Fruit fly (Drosophila melanogaster): ENCODE data around the gene Pgant8.

Pgant8 gene

DNA sequence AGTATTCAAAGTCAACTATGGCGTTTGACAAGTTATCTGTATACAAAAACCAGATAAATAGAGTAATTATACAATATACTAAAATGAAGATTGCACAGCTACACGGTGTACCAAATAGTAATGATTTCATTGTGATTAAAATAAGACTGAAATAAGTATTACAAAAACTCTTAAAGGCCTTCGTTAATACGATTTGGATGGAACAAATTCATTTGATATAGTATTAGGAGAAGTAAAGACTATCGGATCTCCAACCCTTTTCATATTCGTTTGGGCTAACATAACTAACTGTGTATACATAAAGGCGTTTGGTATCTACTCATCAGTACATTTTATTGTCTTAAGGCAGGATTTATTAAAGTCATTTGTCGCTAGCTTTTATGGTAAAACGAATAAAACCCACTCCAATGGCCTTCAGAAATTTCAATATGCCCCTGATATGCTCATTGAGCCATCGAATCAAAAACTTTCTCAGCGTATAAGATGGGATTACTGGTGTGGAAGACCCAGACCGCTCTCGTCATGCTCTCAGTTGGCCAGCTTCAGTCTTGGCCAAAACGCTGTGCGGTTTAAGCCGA lies at the start of gene Pgant8, which contains the start of gene CG7579:
TSS of gene Pgant8 (plus strand) at position 528 of the 578 bp plus-strand sequence.
TSS of gene CG7579 (minus strand) at position 101 of the 578 bp plus-strand sequence.
- no peak for TF ChIP-seq Hr96 (GFP tag; optimal IDR thresholded peaks at IDR 0.05)
- TF ChIP-seq CG1620 (GFP tag; optimal IDR thresholded peaks at IDR 0.05) = no peak
- no peak for TF ChIP-seq toe (GFP tag; optimal IDR thresholded peaks at IDR 0.05)
- TF ChIP-seq CG11617 (GFP tag; optimal IDR thresholded peaks at IDR 0.05) = no peak
- no peak for TF ChIP-seq tj (GFP tag; optimal IDR thresholded peaks at IDR 0.05)
- TF ChIP-seq ovo (GFP tag; optimal IDR thresholded peaks at IDR 0.05) = no peak
- TF ChIP-seq Clk (GFP tag; optimal IDR thresholded peaks at IDR 0.05) = no peak

DNA sequence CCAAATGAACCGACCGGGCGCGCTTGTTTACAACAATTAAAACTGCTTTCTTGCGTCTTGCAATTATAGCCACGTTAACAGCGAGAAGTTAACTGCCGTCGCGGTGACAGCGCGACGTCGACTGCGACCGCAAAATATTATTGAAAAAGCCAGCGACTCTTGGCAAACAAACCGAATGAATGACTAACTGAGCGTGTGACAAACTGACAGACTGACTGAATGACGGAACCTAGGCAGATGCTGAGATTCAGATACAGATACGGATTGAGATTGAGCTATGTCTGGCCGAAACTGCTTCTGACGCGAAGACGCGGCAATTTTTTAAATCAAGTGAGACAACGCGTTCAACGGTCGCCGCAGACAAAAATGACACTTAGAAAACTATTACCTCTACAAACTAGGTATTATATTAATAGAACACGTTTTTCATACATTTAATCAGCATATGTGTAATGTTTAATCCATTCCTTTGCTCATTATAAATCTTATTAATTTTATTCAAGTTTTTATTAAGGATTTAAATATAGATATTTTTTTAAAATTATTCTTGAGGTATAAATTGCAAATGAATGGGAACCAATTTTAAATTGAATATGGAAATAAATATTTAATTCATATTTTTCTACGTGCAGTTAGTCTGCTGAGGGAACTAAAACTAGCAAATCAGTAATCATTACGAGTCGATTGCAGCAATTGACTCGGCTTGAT lies 49.1 kb upstream of the Pgant8 start:
- TF ChIP-seq CG7101 (tag; optimal IDR thresholded peaks at IDR 0.05) (peak; percentile 72), pad (GFP tag; optimal IDR thresholded peaks at IDR 0.05) (no peak), Hr96 (GFP tag; optimal IDR thresholded peaks at IDR 0.05) (no peak), Crg-1 (GFP tag; optimal IDR thresholded peaks at IDR 0.05) (no peak), CG12768 (GFP tag; optimal IDR thresholded peaks at IDR 0.05) (peak; percentile 10), ovo (GFP tag; optimal IDR thresholded peaks at IDR 0.05) (no peak), CG14711 (tag; optimal IDR thresholded peaks at IDR 0.05) (peak; percentile 62), tj (GFP tag; optimal IDR thresholded peaks at IDR 0.05) (no peak), kay (GFP tag; ENCODE audit: borderline replicate concordance) (no peak), CG33017 (tag; optimal IDR thresholded peaks at IDR 0.05) (peak; percentile 78), CG7045 (GFP tag; optimal IDR thresholded peaks at IDR 0.05) (peak; percentile 13), toe (GFP tag; optimal IDR thresholded peaks at IDR 0.05) (no peak), cic (GFP tag; optimal IDR thresholded peaks at IDR 0.05) (peak; percentile 28), cnc (optimal IDR thresholded peaks at IDR 0.05) (no peak), CG11617 (GFP tag; optimal IDR thresholded peaks at IDR 0.05) (peak; percentile 25), CG5204 (GFP tag; optimal IDR thresholded peaks at IDR 0.05) (peak; percentile 1), Mnt (GFP tag; optimal IDR thresholded peaks at IDR 0.05) (no peak), Clk (GFP tag; optimal IDR thresholded peaks at IDR 0.05) (no peak), CG1620 (GFP tag; optimal IDR thresholded peaks at IDR 0.05) (no peak), bab1 (GFP tag; optimal IDR thresholded peaks at IDR 0.05) (no peak)

DNA sequence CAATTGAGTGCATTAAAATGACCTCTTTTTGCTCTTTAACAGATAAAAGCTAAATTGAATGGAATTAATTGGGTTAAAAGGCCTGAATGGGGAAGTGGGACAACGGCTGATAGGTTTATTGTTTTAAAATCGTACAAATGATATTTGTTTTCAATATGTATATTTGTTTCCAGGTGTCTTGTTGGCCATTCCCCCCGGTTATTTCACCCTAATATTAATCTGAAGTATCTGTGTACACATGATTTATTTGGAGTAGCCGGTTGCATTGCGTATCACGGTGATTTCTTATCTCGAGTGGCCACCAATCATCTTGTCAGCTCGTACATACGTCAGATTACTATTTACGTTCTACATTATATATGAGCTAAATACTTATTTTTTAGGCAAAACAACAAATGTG lies 47.3 kb upstream of the Pgant8 start:
- TF ChIP-seq CG7045 (GFP tag; optimal IDR thresholded peaks at IDR 0.05) (no peak), toe (GFP tag; optimal IDR thresholded peaks at IDR 0.05) (no peak), Hr96 (GFP tag; optimal IDR thresholded peaks at IDR 0.05) (no peak), CG12768 (GFP tag; optimal IDR thresholded peaks at IDR 0.05) (no peak), cnc (optimal IDR thresholded peaks at IDR 0.05) (no peak), CG33017 (tag; optimal IDR thresholded peaks at IDR 0.05) (peak; percentile 12), kay (GFP tag; ENCODE audit: borderline replicate concordance) (no peak), cic (GFP tag; optimal IDR thresholded peaks at IDR 0.05) (peak; percentile 69), Crg-1 (GFP tag; optimal IDR thresholded peaks at IDR 0.05) (no peak), CG1620 (GFP tag; optimal IDR thresholded peaks at IDR 0.05) (no peak), CG5204 (GFP tag; optimal IDR thresholded peaks at IDR 0.05) (no peak)

DNA sequence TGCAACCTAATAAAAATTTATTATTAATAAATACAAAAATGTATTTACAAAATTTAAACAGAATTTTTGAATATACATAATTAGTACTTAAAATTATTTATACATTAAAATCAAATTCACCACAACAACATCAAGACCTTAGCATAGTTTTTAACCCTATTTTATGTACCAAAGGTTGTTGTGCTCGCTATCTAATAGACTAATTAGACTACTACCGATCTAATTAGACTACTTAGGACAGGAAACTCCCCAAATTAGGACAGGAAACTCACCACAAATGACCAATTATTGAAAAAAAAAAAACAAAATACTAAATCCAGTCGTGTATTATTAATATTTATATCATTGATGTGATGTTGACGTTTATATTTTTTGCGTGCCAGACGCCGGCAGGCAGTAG lies 46.7 kb upstream of the Pgant8 start:
- no peak for TF ChIP-seq kay (GFP tag; ENCODE audit: borderline replicate concordance)
- no peak for TF ChIP-seq ovo (GFP tag; optimal IDR thresholded peaks at IDR 0.05)
- no peak for TF ChIP-seq toe (GFP tag; optimal IDR thresholded peaks at IDR 0.05)
- no peak for TF ChIP-seq CG7045 (GFP tag; optimal IDR thresholded peaks at IDR 0.05)
- no peak for TF ChIP-seq Mnt (GFP tag; optimal IDR thresholded peaks at IDR 0.05)
- no peak for TF ChIP-seq Crg-1 (GFP tag; optimal IDR thresholded peaks at IDR 0.05)

DNA sequence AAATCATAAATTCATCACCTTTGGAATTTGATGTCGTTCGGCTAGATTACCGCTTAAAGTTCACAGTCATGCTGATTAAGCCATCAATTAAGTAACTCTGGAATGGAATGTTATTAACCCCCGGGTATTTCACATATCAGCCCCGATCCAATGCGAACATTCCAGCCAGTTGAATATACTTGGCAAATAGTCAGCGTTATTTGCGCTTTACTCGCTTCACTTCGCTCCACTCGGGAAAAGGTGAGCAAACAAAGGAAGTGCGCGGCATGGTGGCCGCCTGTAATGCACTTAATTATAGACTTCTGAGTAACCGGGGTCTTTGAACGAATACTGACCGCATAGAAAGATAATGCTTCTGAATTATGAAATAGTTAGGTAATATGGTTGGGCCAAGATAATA lies 46.1 kb upstream of the Pgant8 start:
- TF ChIP-seq CG11617 (GFP tag; optimal IDR thresholded peaks at IDR 0.05) (no peak), kay (GFP tag; ENCODE audit: borderline replicate concordance) (peak; percentile 49)

DNA sequence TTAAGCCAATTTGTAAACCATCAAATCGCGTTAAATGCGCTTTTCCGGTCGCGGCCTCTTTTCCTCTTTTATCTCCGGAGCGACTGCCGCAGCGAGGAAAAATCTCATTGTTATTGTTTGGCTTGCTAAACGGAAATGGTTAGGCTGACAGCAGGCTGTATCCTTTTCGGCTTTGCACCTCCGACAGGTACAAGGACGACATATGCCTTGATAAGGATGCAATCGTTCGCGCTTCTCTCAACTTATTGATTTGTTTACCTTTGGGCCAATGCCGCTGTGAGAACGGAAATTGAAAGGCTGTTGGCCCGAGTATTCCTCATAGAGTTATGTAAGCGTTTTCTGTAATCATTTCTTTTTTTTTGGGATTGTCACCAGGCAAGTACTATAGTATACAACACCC lies 45.1 kb upstream of the Pgant8 start:
- TF ChIP-seq CG14711 (tag; optimal IDR thresholded peaks at IDR 0.05) (no peak), cic (GFP tag; optimal IDR thresholded peaks at IDR 0.05) (no peak), tj (GFP tag; optimal IDR thresholded peaks at IDR 0.05) (no peak), CG12768 (GFP tag; optimal IDR thresholded peaks at IDR 0.05) (no peak), toe (GFP tag; optimal IDR thresholded peaks at IDR 0.05) (no peak), CG7045 (GFP tag; optimal IDR thresholded peaks at IDR 0.05) (no peak), kay (GFP tag; ENCODE audit: borderline replicate concordance) (no peak), Clk (GFP tag; optimal IDR thresholded peaks at IDR 0.05) (no peak), Crg-1 (GFP tag; optimal IDR thresholded peaks at IDR 0.05) (no peak), pad (GFP tag; optimal IDR thresholded peaks at IDR 0.05) (no peak), CG5204 (GFP tag; optimal IDR thresholded peaks at IDR 0.05) (no peak), CG7101 (tag; optimal IDR thresholded peaks at IDR 0.05) (no peak), cnc (optimal IDR thresholded peaks at IDR 0.05) (no peak), ovo (GFP tag; optimal IDR thresholded peaks at IDR 0.05) (no peak)

DNA sequence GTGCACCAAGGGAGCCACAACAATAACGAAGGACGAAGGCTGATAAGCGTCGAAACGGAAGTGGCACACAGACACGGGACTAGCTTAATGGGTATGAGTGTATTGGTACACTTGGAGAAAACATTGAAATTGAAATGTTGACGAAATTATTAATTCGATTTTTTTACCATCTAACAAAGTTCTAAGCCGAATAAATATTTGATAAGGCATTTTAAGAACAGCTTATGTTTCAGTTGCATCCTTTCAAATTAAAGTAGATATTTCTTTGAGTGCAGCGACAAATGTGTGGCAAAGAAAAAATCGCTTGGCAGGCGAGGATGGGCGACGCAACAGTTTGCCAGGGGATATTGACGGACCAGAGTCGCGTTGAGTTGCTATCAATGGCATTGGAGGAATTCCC lies 43.7 kb upstream of the Pgant8 start:
- TF ChIP-seq Hr96 (GFP tag; optimal IDR thresholded peaks at IDR 0.05) (no peak), CG7101 (tag; optimal IDR thresholded peaks at IDR 0.05) (no peak), Clk (GFP tag; optimal IDR thresholded peaks at IDR 0.05) (no peak), kay (GFP tag; ENCODE audit: borderline replicate concordance) (no peak), tj (GFP tag; optimal IDR thresholded peaks at IDR 0.05) (no peak), CG7045 (GFP tag; optimal IDR thresholded peaks at IDR 0.05) (no peak), CG5204 (GFP tag; optimal IDR thresholded peaks at IDR 0.05) (no peak), cnc (optimal IDR thresholded peaks at IDR 0.05) (no peak), CG12768 (GFP tag; optimal IDR thresholded peaks at IDR 0.05) (no peak), CG14711 (tag; optimal IDR thresholded peaks at IDR 0.05) (no peak), cic (GFP tag; optimal IDR thresholded peaks at IDR 0.05) (no peak), ovo (GFP tag; optimal IDR thresholded peaks at IDR 0.05) (no peak)
